Worm (Caenorhabditis elegans) whole organism, young adult: ENCODE data around the gene sri-57.

Source experiments
- B0261.1 ChIP-seq: sonication (generic microtip); optimal IDR thresholded peaks from 2 replicates; lab custom pipeline; 2016; ENCODE audit warnings: mild to moderate bottlenecking, missing genetic modification characterization, moderate library complexity, missing compliant biosample characterization
- B0336.3 ChIP-seq: fragments of 200-800 bp; sonication (Bioruptor generic); IDR thresholded peaks from 2 replicates; pipeline ENCODE4 v1.3.6; 2022; ENCODE audit warnings: missing genetic modification characterization, missing compliant biosample characterization
- C06A6.2 ChIP-seq: fragments of 200-800 bp; sonication (Bioruptor generic); conservative IDR thresholded peaks from 2 replicates; pipeline ENCODE4 v1.3.6; 2022; ENCODE audit warnings: missing genetic modification characterization, missing compliant biosample characterization
- F22D6.2 ChIP-seq: sonication (generic microtip); optimal IDR thresholded peaks from 2 replicates; lab custom pipeline; 2016; ENCODE audit warnings: mild to moderate bottlenecking, missing genetic modification characterization, missing compliant biosample characterization
- F49E8.2 ChIP-seq: sonication (generic microtip); optimal IDR thresholded peaks from 3 replicates; lab custom pipeline; 2017; ENCODE audit warnings: missing genetic modification characterization, mild to moderate bottlenecking, missing compliant biosample characterization, antibody characterized with exemption, moderate library complexity; ENCODE audit not compliant: insufficient read depth
- T07F8.4 ChIP-seq: sonication (generic microtip); optimal IDR thresholded peaks from 2 replicates; lab custom pipeline; 2016; ENCODE audit warnings: mild to moderate bottlenecking, missing genetic modification characterization, moderate library complexity, missing compliant biosample characterization
- Y67H2A.10 ChIP-seq: fragments of 200-800 bp; sonication (Bioruptor generic); conservative IDR thresholded peaks from 2 replicates; pipeline ENCODE4 v1.3.6; 2022; ENCODE audit warnings: missing genetic modification reagents, missing genetic modification characterization, missing compliant biosample characterization
- Y79H2A.3 ChIP-seq: fragments of 200-800 bp; sonication (Bioruptor generic); conservative IDR thresholded peaks from 2 replicates; pipeline ENCODE4 v1.3.6; 2022; ENCODE audit warnings: missing genetic modification reagents, missing genetic modification characterization, missing compliant biosample characterization
- Y95B8A.8 ChIP-seq: fragments of 200-800 bp; sonication (Bioruptor generic); IDR thresholded peaks from 2 replicates; pipeline ENCODE4 v1.3.6; 2022; ENCODE audit warnings: missing genetic modification reagents, missing genetic modification characterization, missing compliant biosample characterization
- ZK185.1 ChIP-seq: sonication (generic microtip); optimal IDR thresholded peaks from 2 replicates; lab custom pipeline; 2016; ENCODE audit warnings: mild to moderate bottlenecking, missing genetic modification characterization, missing compliant biosample characterization; ENCODE audit not compliant: poor library complexity, severe bottlenecking
- ama-1 ChIP-seq, 3 experiments: fragments of 150-350 bp in 1 of 3; sonication (generic microtip) in 2 of 3; optimal IDR thresholded peaks; 2 replicates each; lab custom pipeline; 2014 to 2018; ENCODE audit warnings: missing biosample characterization in 2 of 3, missing genetic modification characterization in 2 of 3, missing genetic modification reagents in 2 of 3
- aptf-2 ChIP-seq: fragments of 200-800 bp; sonication (Bioruptor generic); conservative IDR thresholded peaks from 2 replicates; pipeline ENCODE4 v1.3.6; 2022; ENCODE audit warnings: missing genetic modification reagents, missing genetic modification characterization, missing compliant biosample characterization
- attf-5 ChIP-seq: fragments of 200-800 bp; sonication (Bioruptor generic); optimal IDR thresholded peaks from 2 replicates; lab custom pipeline; 2018; ENCODE audit warnings: mild to moderate bottlenecking, missing genetic modification characterization, missing compliant biosample characterization
- bed-2 ChIP-seq: fragments of 200-800 bp; sonication (Bioruptor generic); IDR thresholded peaks from 2 replicates; pipeline ENCODE4 v1.3.6; 2022; ENCODE audit warnings: missing genetic modification reagents, missing genetic modification characterization, missing compliant biosample characterization
- ccch-3 ChIP-seq: fragments of 200-800 bp; sonication (Bioruptor generic); optimal IDR thresholded peaks from 2 replicates; lab custom pipeline; 2018; ENCODE audit warnings: mild to moderate bottlenecking, missing genetic modification characterization, missing compliant biosample characterization
- ceh-100 ChIP-seq: fragments of 200-800 bp; sonication (Bioruptor generic); IDR thresholded peaks from 2 replicates; pipeline ENCODE4 v1.3.6; 2022; ENCODE audit warnings: missing genetic modification reagents, missing genetic modification characterization, missing compliant biosample characterization
- gei-17 ChIP-seq: fragments of 200-800 bp; sonication (Bioruptor generic); optimal IDR thresholded peaks from 2 replicates; lab custom pipeline; 2018; ENCODE audit warnings: mild to moderate bottlenecking, missing genetic modification characterization, missing compliant biosample characterization
- hlh-12 ChIP-seq: sonication (generic microtip); optimal IDR thresholded peaks from 2 replicates; lab custom pipeline; 2016; ENCODE audit warnings: missing genetic modification characterization, missing compliant biosample characterization
- hmg-1.2 ChIP-seq: fragments of 200-800 bp; sonication (Bioruptor generic); IDR thresholded peaks from 2 replicates; pipeline ENCODE4 v1.3.6; 2022; ENCODE audit warnings: missing genetic modification reagents, missing genetic modification characterization, missing compliant biosample characterization
- lin-40 ChIP-seq: sonication (generic microtip); optimal IDR thresholded peaks from 2 replicates; lab custom pipeline; 2016; ENCODE audit warnings: missing genetic modification characterization, mild to moderate bottlenecking, missing compliant biosample characterization, missing genotype, missing genetic modification reagents
- lin-54 ChIP-seq: fragments of 200-800 bp; sonication (Bioruptor generic); optimal IDR thresholded peaks from 2 replicates; lab custom pipeline; 2018; ENCODE audit warnings: mild to moderate bottlenecking, missing genetic modification characterization, missing compliant biosample characterization
- lsl-1 ChIP-seq: fragments of 200-800 bp; sonication (Bioruptor generic); optimal IDR thresholded peaks from 2 replicates; lab custom pipeline; 2018; ENCODE audit warnings: mild to moderate bottlenecking, missing genetic modification characterization, moderate library complexity, missing compliant biosample characterization
- lsy-27 ChIP-seq: sonication (generic microtip); optimal IDR thresholded peaks from 2 replicates; lab custom pipeline; 2017; ENCODE audit warnings: missing genetic modification characterization, mild to moderate bottlenecking, missing compliant biosample characterization, antibody characterized with exemption, missing genotype, borderline replicate concordance; ENCODE audit not compliant: insufficient read depth
- madf-6 ChIP-seq: fragments of 200-800 bp; sonication (Bioruptor generic); IDR thresholded peaks from 2 replicates; pipeline ENCODE4 v1.3.6; 2022; ENCODE audit warnings: missing genetic modification reagents, missing genetic modification characterization, missing compliant biosample characterization
- mes-4 ChIP-seq: sonication (generic microtip); optimal IDR thresholded peaks from 2 replicates; lab custom pipeline; 2016; ENCODE audit warnings: missing genotype, missing genetic modification characterization, missing compliant biosample characterization
- nhr-120 ChIP-seq: fragments of 200-800 bp; sonication (Bioruptor generic); IDR thresholded peaks from 2 replicates; pipeline ENCODE4 v1.3.6; 2022; ENCODE audit warnings: missing genetic modification characterization, missing compliant biosample characterization
- nhr-90 ChIP-seq: sonication (generic microtip); optimal IDR thresholded peaks from 2 replicates; lab custom pipeline; 2016; ENCODE audit warnings: missing genotype, mild to moderate bottlenecking, missing genetic modification characterization, missing compliant biosample characterization
- rcor-1 ChIP-seq: fragments of 200-800 bp; sonication (Bioruptor generic); IDR thresholded peaks from 2 replicates; pipeline ENCODE4 v1.3.6; 2022; ENCODE audit warnings: missing genetic modification reagents, missing genetic modification characterization, missing compliant biosample characterization
- repo-1 ChIP-seq: sonication (generic microtip); optimal IDR thresholded peaks from 2 replicates; lab custom pipeline; 2017; ENCODE audit warnings: mild to moderate bottlenecking, missing genetic modification characterization, missing compliant biosample characterization
- sdz-38 ChIP-seq: sonication (generic microtip); optimal IDR thresholded peaks from 2 replicates; lab custom pipeline; 2016; ENCODE audit warnings: missing genotype, missing genetic modification characterization, missing compliant biosample characterization
- snpc-4 ChIP-seq, 5 experiments: fragments of 150-350 bp in 1 of 5; sonication (generic microtip) in 4 of 5; optimal IDR thresholded peaks; 2 replicates each; lab custom pipeline; 2014 to 2018; ENCODE audit warnings: missing genetic modification characterization in 5 of 5, missing biosample characterization in 3 of 5, antibody characterized with exemption in 2 of 5, mild to moderate bottlenecking in 2 of 5, missing compliant biosample characterization in 2 of 5, missing genotype in 2 of 5, moderate library complexity in 2 of 5, missing genetic modification reagents in 1 of 5
- zim-3 ChIP-seq: sonication (generic microtip); optimal IDR thresholded peaks from 2 replicates; lab custom pipeline; 2017; ENCODE audit warnings: mild to moderate bottlenecking, missing genetic modification characterization, moderate library complexity, missing compliant biosample characterization
- ztf-28 ChIP-seq: fragments of 200-800 bp; sonication (Bioruptor generic); IDR thresholded peaks from 2 replicates; pipeline ENCODE4 v1.3.6; 2022; ENCODE audit warnings: missing genetic modification reagents, missing genetic modification characterization, missing compliant biosample characterization

sri-57 gene

ce11 chrII:2707872-2708271 is 35.7 kb upstream of the sri-57 start, which contains the start of gene Y47G7B.2:
Y47G7B.2 (minus strand) TSS chrII:2708014.
- TF ChIP-seq attf-5 (GFP tag; lab: Kevin White, UChicago) = peak; percentile 18
- TF ChIP-seq sdz-38 (tag; lab: Kevin White, UChicago) = no peak
- TF ChIP-seq hmg-1.2 (GFP tag; lab: Robert Waterston, UW) = peak; percentile 59; the same call in 1 of the 2 replicates
- no peak for TF ChIP-seq F49E8.2
- no peak for TF ChIP-seq ama-1 (optimal IDR thresholded peaks at IDR 0.05; lab: Kevin White, UChicago)
- no peak for TF ChIP-seq ama-1 (GFP tag; optimal IDR thresholded peaks at IDR 0.05; lab: Kevin White, UChicago)
- no peak for TF ChIP-seq ceh-100

- no peak for TF ChIP-seq hlh-12 (tag; lab: Kevin White, UChicago)
- no peak for TF ChIP-seq lsy-27
- TF ChIP-seq ccch-3 (GFP tag; lab: Kevin White, UChicago) = no peak
- TF ChIP-seq B0336.3 (GFP tag; lab: Robert Waterston, UW) = no peak
- TF ChIP-seq snpc-4 (GFP tag; optimal IDR thresholded peaks at IDR 0.05; lab: Kevin White, UChicago) = no peak
- TF ChIP-seq snpc-4 (tag; optimal IDR thresholded peaks at IDR 0.05; lab: Kevin White, UChicago) = no peak
- no peak for TF ChIP-seq gei-17
Measured at ce11 chrII:2705200-2705599, 33.0 kb upstream of the sri-57 start, which contains the start of gene srh-128. srh-128 (minus strand) TSS chrII:2705300.

DNA sequence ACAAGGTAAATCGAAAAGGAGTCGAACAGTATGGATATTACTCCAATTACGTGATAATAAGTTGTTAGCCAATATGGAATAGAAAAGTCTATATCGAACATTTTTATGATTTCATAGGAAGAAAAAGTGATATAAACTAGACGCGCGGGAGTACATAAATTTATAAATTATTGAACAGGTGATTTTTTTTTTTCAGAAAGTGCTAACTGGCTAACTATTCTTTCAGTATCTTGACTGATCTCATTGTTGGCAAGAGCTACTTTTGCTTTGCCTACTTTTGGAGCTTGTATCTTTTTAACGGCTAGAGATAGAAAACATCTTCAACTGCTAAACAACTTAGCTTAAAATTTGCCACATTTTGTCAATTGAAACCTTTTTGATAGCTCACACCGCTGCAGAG is 30.5 kb upstream of the sri-57 start, which contains the start of gene sri-60:
TSS of gene sri-60 (minus strand) at position 101 of the 400 bp plus-strand sequence.
- TF ChIP-seq Y67H2A.10 (GFP tag; lab: Robert Waterston, UW) = no peak
- no peak for TF ChIP-seq aptf-2 (GFP tag; lab: Robert Waterston, UW)
- TF ChIP-seq lin-40 (tag; lab: Kevin White, UChicago) = no peak
- TF ChIP-seq, all 124 proteins: peak for 0

- no peak for TF ChIP-seq zim-3 (tag; lab: Kevin White, UChicago)
- no peak for TF ChIP-seq Y95B8A.8 (GFP tag; lab: Robert Waterston, UW)
- no peak for TF ChIP-seq F22D6.2 (tag; lab: Kevin White, UChicago)
- TF ChIP-seq madf-6 (GFP tag; lab: Robert Waterston, UW) = no peak
- no peak for TF ChIP-seq repo-1 (tag; lab: Kevin White, UChicago)
- no peak for TF ChIP-seq bed-2 (GFP tag; lab: Robert Waterston, UW)
- no peak for TF ChIP-seq lsl-1
- no peak for TF ChIP-seq mes-4 (tag; lab: Kevin White, UChicago)
- TF ChIP-seq T07F8.4 (tag; lab: Kevin White, UChicago) = no peak
- TF ChIP-seq ceh-100 = no peak
- no peak for TF ChIP-seq lin-54
- no peak for TF ChIP-seq C06A6.2 (GFP tag; lab: Robert Waterston, UW)
- no peak for TF ChIP-seq rcor-1 (GFP tag; lab: Robert Waterston, UW)
- TF ChIP-seq nhr-90 (tag; lab: Kevin White, UChicago) = no peak
- no peak for TF ChIP-seq ztf-28 (GFP tag; lab: Robert Waterston, UW)
- TF ChIP-seq B0261.1 = no peak
- TF ChIP-seq ZK185.1 (tag; lab: Kevin White, UChicago) = no peak
- no peak for TF ChIP-seq nhr-120 (GFP tag; lab: Robert Waterston, UW)
- TF ChIP-seq Y79H2A.3 (GFP tag; lab: Robert Waterston, UW) = no peak
- no peak for TF ChIP-seq aptf-2 (GFP tag; lab: Robert Waterston, UW)
Measured at ce11 chrII:2700229-2700628, 28.0 kb upstream of the sri-57 start, which contains the start of gene sri-61. sri-61 (minus strand) TSS chrII:2700329.
